Worm (Caenorhabditis elegans): ENCODE results near the gene dhp-2.

Gene dhp-2

ce11 chrIV:9998487-9999218 lies 20.7 kb downstream of the dhp-2 start, which contains the start of gene pyp-1 (continued):
- TF ChIP-seq R02D3.7 (tag; optimal IDR thresholded peaks at IDR 0.05) (no peak), egl-27 (tag; optimal IDR thresholded peaks at IDR 0.05) (no peak), dmd-6 (GFP tag; IDR thresholded peaks at IDR 0.05) (no peak), pha-4 (GFP tag; IDR thresholded peaks at IDR 0.05) (no peak), pha-4 (tag; optimal IDR thresholded peaks at IDR 0.05) (peak; percentile 48), zip-11 (GFP tag; IDR thresholded peaks at IDR 0.05) (no peak), aha-1 (tag) (no peak), lin-38 (GFP tag; IDR thresholded peaks at IDR 0.05) (peak; percentile 42), F44E2.7 (GFP tag; IDR thresholded peaks at IDR 0.05) (no peak), arid-1 (GFP tag; conservative IDR thresholded peaks at IDR 0.05) (0 out of 2 replicates have a peak, but pooled peaks have one; percentile 4), mdl-1 (tag; optimal IDR thresholded peaks at IDR 0.05) (peak in 1 of 2 experiments; percentile 32), nhr-28 (tag; optimal IDR thresholded peaks at IDR 0.05) (peak; percentile 67), fkh-10 (GFP tag; optimal IDR thresholded peaks at IDR 0.05) (no peak), mdt-29 (GFP tag; IDR thresholded peaks at IDR 0.05) (0 out of 2 replicates have a peak, but pooled peaks have one; percentile 12)

- TF ChIP-seq ctbp-1 (GFP tag; IDR thresholded peaks at IDR 0.05) = no peak
- TF ChIP-seq unc-130 (GFP tag; optimal IDR thresholded peaks at IDR 0.05) = no peak
- TF ChIP-seq Y5F2A.4 (GFP tag; optimal IDR thresholded peaks at IDR 0.05) = no peak
- no peak for TF ChIP-seq snpc-4 (tag; optimal IDR thresholded peaks at IDR 0.05)
- no peak for TF ChIP-seq fos-1 (tag; optimal IDR thresholded peaks at IDR 0.05)
- no peak for TF ChIP-seq unc-39 (tag; optimal IDR thresholded peaks at IDR 0.05)
Measured at ce11 chrIV:10001748-10002147, 23.8 kb downstream of the dhp-2 start, which contains the start of gene C47E12.3. TSS of gene C47E12.3 (minus strand) at chrIV:10001848.

- no peak for TF ChIP-seq lim-7 (GFP tag; IDR thresholded peaks at IDR 0.05)
- no peak for TF ChIP-seq lin-1 (GFP tag; IDR thresholded peaks at IDR 0.05)
- no peak for TF ChIP-seq zfp-2 (tag; optimal IDR thresholded peaks at IDR 0.05)
- TF ChIP-seq zip-11 (GFP tag; IDR thresholded peaks at IDR 0.05) = no peak
- no peak for TF ChIP-seq ceh-62 (tag; optimal IDR thresholded peaks at IDR 0.05)
- TF ChIP-seq pqm-1 (tag; optimal IDR thresholded peaks at IDR 0.05) = no peak
- peak; percentile 86 for TF ChIP-seq zip-2 (tag; optimal IDR thresholded peaks at IDR 0.05)
- TF ChIP-seq fos-1 (tag; optimal IDR thresholded peaks at IDR 0.05) = no peak
- no peak for TF ChIP-seq lin-38 (GFP tag; IDR thresholded peaks at IDR 0.05)
- no peak for TF ChIP-seq spr-1 (tag; optimal IDR thresholded peaks at IDR 0.05)
- no peak for TF ChIP-seq madf-5 (GFP tag; IDR thresholded peaks at IDR 0.05)
- no peak for TF ChIP-seq mxl-3 (GFP tag; optimal IDR thresholded peaks at IDR 0.05)
- TF ChIP-seq zfp-3 (GFP tag; conservative IDR thresholded peaks at IDR 0.05) = no peak
- TF ChIP-seq egl-43 (GFP tag; IDR thresholded peaks at IDR 0.05) = no peak
- peak in 1 of 2 experiments; percentile 90 for TF ChIP-seq lsy-2 (tag; optimal IDR thresholded peaks at IDR 0.05)
- peak; percentile 44 for TF ChIP-seq mes-2 (tag; optimal IDR thresholded peaks at IDR 0.05; ENCODE audit: poor library complexity, severe bottlenecking)
- no peak for TF ChIP-seq attf-4 (tag; optimal IDR thresholded peaks at IDR 0.05)
- TF ChIP-seq fkh-10 (GFP tag; optimal IDR thresholded peaks at IDR 0.05) = no peak
- TF ChIP-seq daf-19 (GFP tag; conservative IDR thresholded peaks at IDR 0.05) = no peak
- no peak for TF ChIP-seq tag-97 (GFP tag; IDR thresholded peaks at IDR 0.05)
- TF ChIP-seq sdz-12 (GFP tag; optimal IDR thresholded peaks at IDR 0.05) = no peak
- no peak for TF ChIP-seq lin-13 (GFP tag; optimal IDR thresholded peaks at IDR 0.05)
Measured at ce11 chrIV:10003372-10003771, 25.4 kb downstream of the dhp-2 start, which contains the start of the genes C47E12.2 and sars-1. TSS of gene C47E12.2 (minus strand) at chrIV:10003502. TSS of gene sars-1 (plus strand) at chrIV:10003726.

Measured in whole organism, L4 larva.